Worm (Caenorhabditis elegans) whole organism, young adult: ENCODE data around the gene F38A5.6.
A peak's percentile ranks its signal among the peaks of the same experiment; 100 is the strongest.

Experiments used
- B0035.1 ChIP-seq: sonication (generic microtip); optimal IDR thresholded peaks from 2 replicates; lab custom pipeline; 2016; ENCODE audit warnings: missing genetic modification characterization, mild to moderate bottlenecking, missing compliant biosample characterization, missing genotype, missing genetic modification reagents
- C17E4.6 ChIP-seq: fragments of 200-800 bp; sonication (Bioruptor generic); IDR thresholded peaks from 2 replicates; pipeline ENCODE4 v1.3.6; 2022; ENCODE audit warnings: missing genetic modification reagents, missing genetic modification characterization, missing compliant biosample characterization
- D2030.7 ChIP-seq: fragments of 200-800 bp; sonication (Bioruptor generic); IDR thresholded peaks from 2 replicates; pipeline ENCODE4 v1.3.6; 2022; ENCODE audit warnings: missing genetic modification reagents, missing genetic modification characterization, missing compliant biosample characterization
- F23B12.7 ChIP-seq: sonication (generic microtip); optimal IDR thresholded peaks from 2 replicates; lab custom pipeline; 2017; ENCODE audit warnings: missing genetic modification characterization, mild to moderate bottlenecking, missing compliant biosample characterization, antibody characterized with exemption, moderate library complexity; ENCODE audit not compliant: insufficient read depth
- F33H1.4 ChIP-seq: fragments of 200-800 bp; sonication (Bioruptor generic); IDR thresholded peaks from 2 replicates; pipeline ENCODE4 v1.3.6; 2022; ENCODE audit warnings: missing genetic modification reagents, missing genetic modification characterization, missing compliant biosample characterization
- F49E8.2 ChIP-seq: sonication (generic microtip); optimal IDR thresholded peaks from 3 replicates; lab custom pipeline; 2017; ENCODE audit warnings: missing genetic modification characterization, mild to moderate bottlenecking, missing compliant biosample characterization, antibody characterized with exemption, moderate library complexity; ENCODE audit not compliant: insufficient read depth
- F57C9.4 ChIP-seq: sonication (generic microtip); optimal IDR thresholded peaks from 2 replicates; lab custom pipeline; 2017; ENCODE audit warnings: mild to moderate bottlenecking, missing genetic modification characterization, missing compliant biosample characterization
- K12H6.12 ChIP-seq: fragments of 200-800 bp; sonication (Bioruptor generic); optimal IDR thresholded peaks from 2 replicates; lab custom pipeline; 2018; ENCODE audit warnings: mild to moderate bottlenecking, missing genetic modification characterization, missing compliant biosample characterization
- Y53F4B.3 ChIP-seq: fragments of 200-800 bp; sonication (Bioruptor generic); IDR thresholded peaks from 2 replicates; pipeline ENCODE4 v1.3.6; 2022; ENCODE audit warnings: missing genetic modification reagents, missing genetic modification characterization, missing compliant biosample characterization
- Y67H2A.10 ChIP-seq: fragments of 200-800 bp; sonication (Bioruptor generic); conservative IDR thresholded peaks from 2 replicates; pipeline ENCODE4 v1.3.6; 2022; ENCODE audit warnings: missing genetic modification reagents, missing genetic modification characterization, missing compliant biosample characterization
- ZK185.1 ChIP-seq: sonication (generic microtip); optimal IDR thresholded peaks from 2 replicates; lab custom pipeline; 2016; ENCODE audit warnings: mild to moderate bottlenecking, missing genetic modification characterization, missing compliant biosample characterization; ENCODE audit not compliant: poor library complexity, severe bottlenecking
- aptf-2 ChIP-seq: fragments of 200-800 bp; sonication (Bioruptor generic); conservative IDR thresholded peaks from 2 replicates; pipeline ENCODE4 v1.3.6; 2022; ENCODE audit warnings: missing genetic modification reagents, missing genetic modification characterization, missing compliant biosample characterization
- attf-6 ChIP-seq: fragments of 200-800 bp; sonication (Bioruptor generic); IDR thresholded peaks from 2 replicates; pipeline ENCODE4 v1.3.6; 2022; ENCODE audit warnings: missing genetic modification reagents, missing genetic modification characterization, missing compliant biosample characterization
- ccch-3 ChIP-seq: fragments of 200-800 bp; sonication (Bioruptor generic); optimal IDR thresholded peaks from 2 replicates; lab custom pipeline; 2018; ENCODE audit warnings: mild to moderate bottlenecking, missing genetic modification characterization, missing compliant biosample characterization
- cebp-1 ChIP-seq, 2 experiments: fragments of 200-800 bp in 1 of 2; sonication (Bioruptor generic) in 1 of 2; sonication (generic microtip) in 1 of 2; IDR thresholded peaks in 1 of 2; optimal IDR thresholded peaks in 1 of 2; 2 replicates each; pipeline versions ENCODE4 v1.3.6 to Lab custom; 2017 to 2022; ENCODE audit warnings: missing compliant biosample characterization in 2 of 2, missing genetic modification characterization in 2 of 2, mild to moderate bottlenecking in 1 of 2, missing genetic modification reagents in 1 of 2, moderate library complexity in 1 of 2
- dpff-1 ChIP-seq: sonication (generic microtip); optimal IDR thresholded peaks from 2 replicates; lab custom pipeline; 2017; ENCODE audit warnings: mild to moderate bottlenecking, missing genetic modification characterization, missing compliant biosample characterization
- fkh-3 ChIP-seq: sonication (generic microtip); optimal IDR thresholded peaks from 2 replicates; lab custom pipeline; 2016; ENCODE audit warnings: mild to moderate bottlenecking, missing genetic modification characterization, missing compliant biosample characterization
- hlh-26 ChIP-seq: fragments of 200-800 bp; sonication (Bioruptor generic); conservative IDR thresholded peaks from 2 replicates; pipeline ENCODE4 v1.3.6; 2022; ENCODE audit warnings: missing genetic modification reagents, missing genetic modification characterization, missing compliant biosample characterization
- let-607 ChIP-seq, 2 experiments: fragments of 200-800 bp in 1 of 2; sonication (Bioruptor generic) in 1 of 2; sonication (generic microtip) in 1 of 2; optimal IDR thresholded peaks; 2 replicates each; lab custom pipeline; 2016 to 2018; ENCODE audit warnings: mild to moderate bottlenecking in 2 of 2, missing compliant biosample characterization in 2 of 2, missing genetic modification characterization in 2 of 2, moderate library complexity in 2 of 2, missing genotype in 1 of 2
- lin-26 ChIP-seq: fragments of 200-800 bp; sonication (Bioruptor generic); IDR thresholded peaks from 2 replicates; pipeline ENCODE4 v1.3.6; 2022; ENCODE audit warnings: missing genetic modification reagents, missing genetic modification characterization, missing compliant biosample characterization
- lin-40 ChIP-seq: sonication (generic microtip); optimal IDR thresholded peaks from 2 replicates; lab custom pipeline; 2016; ENCODE audit warnings: missing genetic modification characterization, mild to moderate bottlenecking, missing compliant biosample characterization, missing genotype, missing genetic modification reagents
- lin-54 ChIP-seq: fragments of 200-800 bp; sonication (Bioruptor generic); optimal IDR thresholded peaks from 2 replicates; lab custom pipeline; 2018; ENCODE audit warnings: mild to moderate bottlenecking, missing genetic modification characterization, missing compliant biosample characterization
- madf-10 ChIP-seq: sonication (generic microtip); optimal IDR thresholded peaks from 2 replicates; lab custom pipeline; 2016; ENCODE audit warnings: mild to moderate bottlenecking, missing genetic modification characterization, missing compliant biosample characterization
- nfyb-1 ChIP-seq: fragments of 200-800 bp; sonication (Bioruptor generic); IDR thresholded peaks from 2 replicates; pipeline ENCODE4 v1.3.6; 2022; ENCODE audit warnings: missing genetic modification reagents, missing genetic modification characterization, missing compliant biosample characterization
- nhr-120 ChIP-seq: fragments of 200-800 bp; sonication (Bioruptor generic); IDR thresholded peaks from 2 replicates; pipeline ENCODE4 v1.3.6; 2022; ENCODE audit warnings: missing genetic modification characterization, missing compliant biosample characterization
- nhr-27 ChIP-seq: fragments of 200-800 bp; sonication (Bioruptor generic); optimal IDR thresholded peaks from 2 replicates; lab custom pipeline; 2018; ENCODE audit warnings: mild to moderate bottlenecking, missing genetic modification characterization, moderate library complexity, missing compliant biosample characterization
- nhr-80 ChIP-seq: sonication (generic microtip); optimal IDR thresholded peaks from 2 replicates; lab custom pipeline; 2016; ENCODE audit warnings: missing genetic modification characterization, missing compliant biosample characterization
- somi-1 ChIP-seq: fragments of 200-800 bp; sonication (Bioruptor generic); optimal IDR thresholded peaks from 2 replicates; lab custom pipeline; 2018; ENCODE audit warnings: mild to moderate bottlenecking, missing genetic modification characterization, missing compliant biosample characterization
- tbp1 ChIP-seq: fragments of 200-800 bp; sonication (Bioruptor generic); optimal IDR thresholded peaks from 2 replicates; lab custom pipeline; 2018; ENCODE audit warnings: mild to moderate bottlenecking, missing genetic modification characterization, missing compliant biosample characterization
- unc-130 ChIP-seq: sonication (generic microtip); optimal IDR thresholded peaks from 2 replicates; lab custom pipeline; 2016; ENCODE audit warnings: missing genetic modification reagents, missing genetic modification characterization, missing compliant biosample characterization
- ztf-18 ChIP-seq: sonication (generic microtip); optimal IDR thresholded peaks from 2 replicates; lab custom pipeline; 2016; ENCODE audit warnings: missing genotype, mild to moderate bottlenecking, missing genetic modification characterization, missing compliant biosample characterization
- ztf-22 ChIP-seq: fragments of 200-800 bp; sonication (Bioruptor generic); optimal IDR thresholded peaks from 2 replicates; lab custom pipeline; 2018; ENCODE audit warnings: mild to moderate bottlenecking, missing genetic modification characterization, moderate library complexity, missing compliant biosample characterization
- ztf-6 ChIP-seq: fragments of 200-800 bp; sonication (Bioruptor generic); IDR thresholded peaks from 2 replicates; pipeline ENCODE4 v1.3.6; 2022; ENCODE audit warnings: missing genetic modification reagents, missing genetic modification characterization, missing compliant biosample characterization

F38A5.6 gene

ce11 chrIV:6631704-6632272 lies 34.6 kb upstream of the F38A5.6 start, which contains the start of the genes cest-5.1 and C01B10.9 (continued):
- peak; percentile 45 for TF ChIP-seq lin-40 (tag; lab: Kevin White, UChicago)
- peak; percentile 48 for TF ChIP-seq K12H6.12
- TF ChIP-seq lin-54: peak; percentile 90
- no peak for TF ChIP-seq F49E8.2
- TF ChIP-seq attf-6: peak; percentile 53; the same call in 1 of the 2 replicates
- no peak for TF ChIP-seq F57C9.4
- no peak for TF ChIP-seq F23B12.7 (tag; lab: Kevin White, UChicago)
- TF ChIP-seq Y53F4B.3: no peak
- no peak for TF ChIP-seq hlh-26 (GFP tag; lab: Robert Waterston, UW)
- TF ChIP-seq tbp1 (GFP tag; lab: Kevin White, UChicago): peak; percentile 47
- TF ChIP-seq madf-10: peak; percentile 0
- TF ChIP-seq C17E4.6 (GFP tag; lab: Robert Waterston, UW): no peak

ce11 chrIV:6627798-6628197 lies 30.6 kb upstream of the F38A5.6 start, which contains the start of gene cest-5.2:
TSS of gene cest-5.2 (minus strand) at chrIV:6627925.
- TF ChIP-seq hlh-26 (GFP tag; lab: Robert Waterston, UW): no peak
- peak; percentile 19 for TF ChIP-seq nhr-80 (tag; lab: Kevin White, UChicago)

- no peak for TF ChIP-seq lin-54
- TF ChIP-seq B0035.1 (tag; lab: Kevin White, UChicago): no peak
- no peak for TF ChIP-seq ztf-6 (GFP tag; lab: Robert Waterston, UW)
- TF ChIP-seq Y67H2A.10 (GFP tag; lab: Robert Waterston, UW): no peak
- no peak for TF ChIP-seq D2030.7 (GFP tag; lab: Robert Waterston, UW)
- TF ChIP-seq madf-10: no peak
- TF ChIP-seq unc-130 (GFP tag; lab: Kevin White, UChicago): no peak
- TF ChIP-seq ztf-22 (GFP tag; lab: Kevin White, UChicago): no peak
- no peak for TF ChIP-seq nfyb-1 (GFP tag; lab: Robert Waterston, UW)
- no peak for TF ChIP-seq ccch-3 (GFP tag; lab: Kevin White, UChicago)
- TF ChIP-seq F33H1.4 (GFP tag; lab: Robert Waterston, UW): no peak
- no peak for TF ChIP-seq fkh-3
- TF ChIP-seq dpff-1: no peak
- no peak for TF ChIP-seq tbp1 (GFP tag; lab: Kevin White, UChicago)
- no peak for TF ChIP-seq let-607 (tag; optimal IDR thresholded peaks at IDR 0.05; lab: Kevin White, UChicago)
- no peak for TF ChIP-seq ZK185.1 (tag; lab: Kevin White, UChicago)
- no peak for TF ChIP-seq ztf-18 (tag; lab: Kevin White, UChicago)
- TF ChIP-seq nhr-27: no peak
- TF ChIP-seq aptf-2 (GFP tag; lab: Robert Waterston, UW): no peak
- TF ChIP-seq lin-26 (GFP tag; lab: Robert Waterston, UW): no peak
- TF ChIP-seq, all 124 proteins: peak for 0
These were observed 26.2 kb upstream of the F38A5.6 start, which contains the start of gene C01B10.44 for ce11 chrIV:6623390-6623789. TSS of gene C01B10.44 (plus strand) at chrIV:6623690.

ce11 chrIV:6622142-6622541 lies 24.9 kb upstream of the F38A5.6 start:
- TF ChIP-seq somi-1 (peak; percentile 4), nhr-120 (GFP tag; lab: Robert Waterston, UW) (no peak), cebp-1 (GFP tag; IDR thresholded peaks at IDR 0.05; lab: Robert Waterston, UW) (peak; percentile 70), cebp-1 (tag; optimal IDR thresholded peaks at IDR 0.05; lab: Kevin White, UChicago) (peak; percentile 89)
- TF ChIP-seq, all 124 proteins: peak for 2
